Fruit fly (Drosophila melanogaster): ENCODE results near the gene CG15020.

DNA sequence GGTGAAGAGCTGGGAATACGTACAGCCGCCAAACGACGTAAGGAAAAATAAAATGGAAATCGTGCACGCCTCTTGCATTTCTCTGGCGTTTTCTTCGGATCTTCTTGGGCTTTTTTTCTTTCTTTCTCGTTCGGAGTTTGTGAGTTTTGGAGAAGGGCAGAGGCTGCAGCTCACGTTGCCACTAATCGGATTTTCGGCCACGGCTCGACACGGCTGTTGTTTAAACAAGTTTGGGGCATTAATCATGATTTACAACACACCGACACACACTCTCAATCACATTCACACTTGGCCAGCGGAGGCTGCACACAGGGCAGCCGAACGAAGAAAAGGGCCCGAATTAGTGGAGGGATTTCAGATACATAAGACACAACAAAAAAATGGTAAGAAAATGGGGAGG is 25.1 kb upstream of the CG15020 start:
- no peak for TF ChIP-seq pan (optimal IDR thresholded peaks at IDR 0.05)
- no peak for TF ChIP-seq psq (optimal IDR thresholded peaks at IDR 0.05)
- TF ChIP-seq EcR (GFP tag; optimal IDR thresholded peaks at IDR 0.05), result no peak
